Fruit fly (Drosophila melanogaster) whole organism, larva: ENCODE results near the gene eIF5B.

ENCODE experiments used
- noc ChIP-seq: fragments of 200-800 bp; sonication (Bioruptor generic); optimal IDR thresholded peaks from 3 replicates; lab custom pipeline; 2019; ENCODE audit warnings: missing biosample characterization, mild to moderate bottlenecking, missing genetic modification characterization, moderate library complexity

The eIF5B gene

dm6 chr3L:3417759-3418158 lies 43.0 kb downstream of the eIF5B start:
- no peak for TF ChIP-seq noc (tag; lab: Kevin White, UChicago)

dm6 chr3L:3417120-3417519 lies 43.7 kb downstream of the eIF5B start:
- no peak for TF ChIP-seq noc (tag; lab: Kevin White, UChicago)

- TF ChIP-seq noc (tag; lab: Kevin White, UChicago) = no peak
Observed at dm6 chr3L:3415633-3416198, 45.1 kb downstream of the eIF5B start.

dm6 chr3L:3414796-3415568 lies 45.8 kb downstream of the eIF5B start:
- TF ChIP-seq noc (tag; lab: Kevin White, UChicago) = no peak

dm6 chr3L:3411699-3412098 lies 49.1 kb downstream of the eIF5B start:
- TF ChIP-seq noc (tag; lab: Kevin White, UChicago) = no peak

- no peak for TF ChIP-seq noc (tag; lab: Kevin White, UChicago)
Observed at dm6 chr3L:3410978-3411629, 49.7 kb downstream of the eIF5B start.

- TF ChIP-seq noc (tag; lab: Kevin White, UChicago) = no peak
Observed at dm6 chr3L:3409626-3410301, 51.0 kb downstream of the eIF5B start.

dm6 chr3L:3408796-3409625 lies 51.8 kb downstream of the eIF5B start:
- no peak for TF ChIP-seq noc (tag; lab: Kevin White, UChicago)

- TF ChIP-seq noc (tag; lab: Kevin White, UChicago) = no peak
Observed at dm6 chr3L:3408231-3408630, 52.5 kb downstream of the eIF5B start.

- peak; percentile 7 for TF ChIP-seq noc (tag; lab: Kevin White, UChicago)
Observed at dm6 chr3L:3407481-3407880, 53.3 kb downstream of the eIF5B start.

dm6 chr3L:3406307-3407061 lies 54.3 kb downstream of the eIF5B start:
- TF ChIP-seq noc (tag; lab: Kevin White, UChicago) = no peak

dm6 chr3L:3405592-3405991 lies 55.2 kb downstream of the eIF5B start:
- TF ChIP-seq noc (tag; lab: Kevin White, UChicago) = no peak

- no peak for TF ChIP-seq noc (tag; lab: Kevin White, UChicago)
Observed at dm6 chr3L:3400555-3401198, 60.1 kb downstream of the eIF5B start.

- no peak for TF ChIP-seq noc (tag; lab: Kevin White, UChicago)
Observed at dm6 chr3L:3399923-3400309, 60.9 kb downstream of the eIF5B start.
